Fruit fly (Drosophila melanogaster): ENCODE data around the gene CG18789.

The CG18789 gene

DNA sequence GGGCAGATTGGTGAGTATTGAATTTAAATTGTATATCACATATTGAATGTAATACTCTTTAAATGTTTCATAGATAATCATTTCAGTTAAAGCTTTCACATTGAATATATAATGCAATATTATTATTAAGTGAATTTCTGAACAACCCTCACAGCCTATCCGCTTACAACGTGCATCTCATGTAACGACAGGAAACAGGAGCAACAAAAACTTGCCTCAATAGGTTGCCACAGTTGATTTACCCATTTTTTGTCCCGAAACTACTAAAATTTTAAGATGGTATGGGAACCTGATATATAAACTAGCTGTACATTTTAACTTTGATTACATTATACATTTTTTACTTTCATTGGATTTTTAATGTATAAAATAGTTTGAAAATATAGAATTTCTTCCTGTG, 36.5 kb downstream of the CG18789 start:
- TF ChIP-seq br (GFP tag; optimal IDR thresholded peaks at IDR 0.05) (no peak), fru (GFP tag; optimal IDR thresholded peaks at IDR 0.05) (no peak), lola (GFP tag; optimal IDR thresholded peaks at IDR 0.05) (no peak)

dm6 chr2L:11955839-11956238, 39.4 kb downstream of the CG18789 start:
- no peak for TF ChIP-seq h (GFP tag; optimal IDR thresholded peaks at IDR 0.05)
- TF ChIP-seq foxo (GFP tag; optimal IDR thresholded peaks at IDR 0.05), result no peak
- TF ChIP-seq ey (GFP tag; optimal IDR thresholded peaks at IDR 0.05), result no peak
- no peak for TF ChIP-seq Vsx2 (GFP tag; optimal IDR thresholded peaks at IDR 0.05; ENCODE audit: partially characterized antibody)
- TF ChIP-seq GATAd (GFP tag; optimal IDR thresholded peaks at IDR 0.05), result no peak

- TF ChIP-seq Abd-B (GFP tag; optimal IDR thresholded peaks at IDR 0.05), result no peak
- no peak for TF ChIP-seq Mio (GFP tag; optimal IDR thresholded peaks at IDR 0.05)
- TF ChIP-seq fru (GFP tag; optimal IDR thresholded peaks at IDR 0.05), result no peak
- peak; percentile 29 for TF ChIP-seq ey (GFP tag; optimal IDR thresholded peaks at IDR 0.05)
- no peak for TF ChIP-seq Rel (GFP tag; optimal IDR thresholded peaks at IDR 0.05)
- no peak for TF ChIP-seq Rel (tag; optimal IDR thresholded peaks at IDR 0.05)
- TF ChIP-seq jim (GFP tag; optimal IDR thresholded peaks at IDR 0.05), result no peak
- peak; percentile 12 for TF ChIP-seq HLH106 (tag; optimal IDR thresholded peaks at IDR 0.05)
- TF ChIP-seq Dfd (GFP tag; optimal IDR thresholded peaks at IDR 0.05), result no peak
- no peak for TF ChIP-seq OdsH (GFP tag; optimal IDR thresholded peaks at IDR 0.05)
- TF ChIP-seq rgr (GFP tag; optimal IDR thresholded peaks at IDR 0.05), result peak; percentile 42
- TF ChIP-seq brk (GFP tag; optimal IDR thresholded peaks at IDR 0.05), result no peak
- TF ChIP-seq foxo (GFP tag; optimal IDR thresholded peaks at IDR 0.05), result peak in 1 of 2 experiments; percentile 37
- TF ChIP-seq Dif (GFP tag; optimal IDR thresholded peaks at IDR 0.05; ENCODE audit: partially characterized antibody), result no peak
- TF ChIP-seq h (GFP tag; optimal IDR thresholded peaks at IDR 0.05), result no peak
- peak; percentile 10 for TF ChIP-seq dmrt93B (GFP tag; optimal IDR thresholded peaks at IDR 0.05)
Observed at dm6 chr2L:11949917-11950316, 45.3 kb downstream of the CG18789 start.

DNA sequence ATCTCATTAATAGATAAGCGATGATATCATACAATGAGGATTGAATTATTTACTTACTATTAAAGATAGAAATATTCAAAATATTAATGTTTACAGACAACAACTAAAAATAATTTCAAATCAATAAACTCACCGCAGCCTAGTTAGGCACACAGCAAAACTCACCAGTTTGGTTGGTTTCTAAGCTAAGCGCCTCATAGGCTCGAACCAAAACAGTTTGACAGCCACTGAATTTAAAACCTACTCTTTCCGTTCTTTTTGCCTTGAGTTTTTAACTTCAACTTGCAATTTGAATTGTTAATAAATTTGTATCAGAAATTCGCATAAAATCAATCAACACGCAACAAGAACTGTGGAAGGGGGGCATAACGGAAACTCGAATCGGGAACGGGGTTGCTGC, 46.8 kb downstream of the CG18789 start:
- TF ChIP-seq Dfd (GFP tag; optimal IDR thresholded peaks at IDR 0.05) (no peak), Myc (optimal IDR thresholded peaks at IDR 0.05) (peak; percentile 70)

DNA sequence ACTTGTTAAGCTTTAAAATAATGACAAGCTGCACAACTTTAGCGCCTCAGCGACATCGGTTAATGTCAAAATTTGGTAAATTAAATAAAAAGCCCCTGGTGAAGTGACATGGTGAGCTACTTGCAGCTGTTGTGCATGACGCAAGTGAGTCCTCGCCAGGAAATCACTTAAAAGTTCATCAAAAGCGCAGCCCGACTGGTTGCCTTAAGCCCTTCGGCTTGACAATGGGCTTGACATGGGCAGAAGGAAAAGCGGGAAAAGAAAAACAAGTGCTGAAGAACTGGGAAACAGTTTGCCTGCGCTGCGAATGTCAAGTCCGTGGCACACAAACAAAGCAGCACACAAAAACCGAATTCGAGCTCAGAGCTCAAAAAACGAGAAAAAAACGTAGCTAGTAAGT, 47.6 kb downstream of the CG18789 start, which contains the start of gene CG16964:
TSS of gene CG16964 (plus strand) at position 301 of the 400 bp plus-strand sequence.
- TF ChIP-seq Dif (GFP tag; optimal IDR thresholded peaks at IDR 0.05; ENCODE audit: partially characterized antibody), result no peak
- TF ChIP-seq br (GFP tag; optimal IDR thresholded peaks at IDR 0.05), result no peak
- TF ChIP-seq Rel (GFP tag; optimal IDR thresholded peaks at IDR 0.05), result no peak
- TF ChIP-seq Rel (tag; optimal IDR thresholded peaks at IDR 0.05), result no peak
- TF ChIP-seq Vsx2 (GFP tag; optimal IDR thresholded peaks at IDR 0.05; ENCODE audit: partially characterized antibody), result no peak
- no peak for TF ChIP-seq dl (GFP tag; optimal IDR thresholded peaks at IDR 0.05; ENCODE audit: insufficient read depth in 1 of 2, partially characterized antibody in 2 of 2)
- no peak for TF ChIP-seq jim (GFP tag; optimal IDR thresholded peaks at IDR 0.05)
- no peak for TF ChIP-seq Myc (optimal IDR thresholded peaks at IDR 0.05)
- no peak for TF ChIP-seq CG9705 (GFP tag; optimal IDR thresholded peaks at IDR 0.05)
- no peak for TF ChIP-seq Jra (GFP tag; optimal IDR thresholded peaks at IDR 0.05)
- no peak for TF ChIP-seq OdsH (GFP tag; optimal IDR thresholded peaks at IDR 0.05)
- no peak for TF ChIP-seq GATAd (GFP tag; optimal IDR thresholded peaks at IDR 0.05)

Data from whole organism, wandering third instar larva.